Fruit fly (Drosophila melanogaster) whole organism: ENCODE measurements around the gene CG33493.

Source experiments
- CG8478 ChIP-seq: fragments of >200 bp; optimal IDR thresholded peaks from 2 replicates; lab custom pipeline; 2018; ENCODE audit warnings: inconsistent platforms
- Dll ChIP-seq: fragments of >200 bp; optimal IDR thresholded peaks from 2 replicates; lab custom pipeline; 2017
- EcR ChIP-seq, 2 experiments: fragments of >200 bp; optimal IDR thresholded peaks; 2 replicates each; lab custom pipeline; 2017; ENCODE audit warnings: missing biosample characterization in 2 of 2, missing genetic modification characterization in 2 of 2, missing genetic modification reagents in 2 of 2
- pan ChIP-seq: fragments of >200 bp; optimal IDR thresholded peaks from 2 replicates; lab custom pipeline; 2017
- psq ChIP-seq: fragments of >200 bp; optimal IDR thresholded peaks from 2 replicates; lab custom pipeline; 2017
- usp ChIP-seq: fragments of >200 bp; optimal IDR thresholded peaks from 2 replicates; lab custom pipeline; 2017; ENCODE audit warnings: missing biosample characterization, missing genetic modification characterization, mixed read lengths

dm6 chr3L:10674940-10675339, 18.0 kb downstream of the CG33493 start:
- TF ChIP-seq EcR (GFP tag; optimal IDR thresholded peaks at IDR 0.05; lab: Kevin White, UChicago) (no peak), CG8478 (lab: Kevin White, UChicago) (no peak), psq (lab: Kevin White, UChicago) (no peak), usp (GFP tag; lab: Kevin White, UChicago) (no peak), pan (no peak), Dll (lab: Kevin White, UChicago) (no peak)
